Fruit fly (Drosophila melanogaster) whole organism, embryonic: ENCODE results near the gene kirre.

ENCODE experiments used
- Atf3 ChIP-seq: fragments of 200-800 bp; sonication (Bioruptor generic); optimal IDR thresholded peaks from 3 replicates; lab custom pipeline; 2016; ENCODE audit warnings: missing biosample characterization, missing genetic modification characterization
- BtbVII ChIP-seq: fragments of 200-800 bp; sonication (Bioruptor generic); optimal IDR thresholded peaks from 3 replicates; lab custom pipeline; 2017; ENCODE audit warnings: missing biosample characterization, mild to moderate bottlenecking, missing genetic modification characterization
- CG10321 ChIP-seq: fragments of 200-800 bp; sonication (Bioruptor generic); IDR thresholded peaks from 2 replicates; pipeline ENCODE4 v1.3.6; 2022; ENCODE audit warnings: missing biosample characterization, missing genetic modification characterization
- CG10431 ChIP-seq: fragments of 200-800 bp; sonication (Bioruptor generic); optimal IDR thresholded peaks from 3 replicates; lab custom pipeline; 2018; ENCODE audit warnings: missing biosample characterization, mild to moderate bottlenecking, missing genetic modification characterization
- CG11456 ChIP-seq: fragments of 200-800 bp; sonication (Bioruptor generic); IDR thresholded peaks from 3 replicates; pipeline ENCODE4 v1.3.6; 2022; ENCODE audit warnings: missing biosample characterization, missing genetic modification characterization
- CG11504 ChIP-seq: fragments of 200-800 bp; sonication (Bioruptor generic); optimal IDR thresholded peaks from 3 replicates; lab custom pipeline; 2019; ENCODE audit warnings: missing biosample characterization, mild to moderate bottlenecking, missing genetic modification characterization, moderate library complexity
- CG13775 ChIP-seq: fragments of 200-800 bp; sonication (Bioruptor generic); optimal IDR thresholded peaks from 3 replicates; lab custom pipeline; 2017; ENCODE audit warnings: missing biosample characterization, mild to moderate bottlenecking, missing genetic modification characterization
- CG14014 ChIP-seq: fragments of 200-800 bp; sonication (Bioruptor generic); IDR thresholded peaks from 2 replicates; pipeline ENCODE4 v1.3.6; 2022; ENCODE audit warnings: missing biosample characterization, missing genetic modification characterization
- CG17361 ChIP-seq: fragments of 200-800 bp; sonication (Bioruptor generic); IDR thresholded peaks from 3 replicates; pipeline ENCODE4 v1.3.6; 2022; ENCODE audit warnings: missing biosample characterization, missing genetic modification characterization
- CG32532 ChIP-seq: fragments of 200-800 bp; sonication (Bioruptor generic); IDR thresholded peaks from 2 replicates; pipeline ENCODE4 v1.3.6; 2022; ENCODE audit warnings: missing biosample characterization, missing genetic modification characterization
- CG33557 ChIP-seq: fragments of 200-800 bp; sonication (Bioruptor generic); optimal IDR thresholded peaks from 2 replicates; lab custom pipeline; 2019; ENCODE audit warnings: missing biosample characterization, mild to moderate bottlenecking, missing genetic modification characterization, moderate library complexity
- CG5245 ChIP-seq: fragments of 200-800 bp; sonication (Bioruptor generic); optimal IDR thresholded peaks from 3 replicates; lab custom pipeline; 2016; ENCODE audit warnings: missing biosample characterization, missing genetic modification characterization
- CG6272 ChIP-seq: fragments of 200-800 bp; sonication (Bioruptor generic); IDR thresholded peaks from 2 replicates; pipeline ENCODE4 v1.3.6; 2022; ENCODE audit warnings: missing biosample characterization, missing genetic modification characterization
- CG6689 ChIP-seq: fragments of 200-800 bp; sonication (Bioruptor generic); IDR thresholded peaks from 2 replicates; pipeline ENCODE4 v1.3.6; 2022; ENCODE audit warnings: missing biosample characterization, missing genetic modification characterization
- CG6813 ChIP-seq: fragments of 200-800 bp; sonication (Bioruptor generic); optimal IDR thresholded peaks from 2 replicates; lab custom pipeline; 2017; ENCODE audit warnings: missing biosample characterization, missing genetic modification characterization, mild to moderate bottlenecking, moderate library complexity, missing genetic modification reagents
- CG7786 ChIP-seq: fragments of 200-800 bp; sonication (Bioruptor generic); optimal IDR thresholded peaks from 2 replicates; lab custom pipeline; 2016; ENCODE audit warnings: missing biosample characterization, missing genetic modification characterization
- CG9797 ChIP-seq: fragments of 200-800 bp; sonication (Bioruptor generic); optimal IDR thresholded peaks from 3 replicates; lab custom pipeline; 2018; ENCODE audit warnings: missing biosample characterization, mild to moderate bottlenecking, missing genetic modification characterization
- Chrac-16 ChIP-seq: fragments of 200-800 bp; sonication (Bioruptor generic); optimal IDR thresholded peaks from 3 replicates; lab custom pipeline; 2016; ENCODE audit warnings: missing biosample characterization, missing genetic modification characterization
- CkIIα-i1 ChIP-seq: fragments of 200-800 bp; sonication (Bioruptor generic); IDR thresholded peaks from 2 replicates; pipeline ENCODE4 v1.3.6; 2022; ENCODE audit warnings: missing biosample characterization, missing genetic modification characterization
- Dek ChIP-seq: fragments of 200-800 bp; sonication (Bioruptor generic); optimal IDR thresholded peaks from 3 replicates; lab custom pipeline; 2019; ENCODE audit warnings: missing biosample characterization, mild to moderate bottlenecking, missing genetic modification characterization, moderate library complexity
- Drgx ChIP-seq: fragments of 200-800 bp; sonication (Bioruptor generic); IDR thresholded peaks from 2 replicates; pipeline ENCODE4 v1.3.6; 2022; ENCODE audit warnings: missing biosample characterization, missing genetic modification characterization
- Hmr ChIP-seq: fragments of 200-800 bp; sonication (Bioruptor generic); optimal IDR thresholded peaks from 3 replicates; lab custom pipeline; 2017; ENCODE audit warnings: mild to moderate bottlenecking, missing biosample characterization, missing genetic modification reagents, missing genetic modification characterization
- Jarid2 ChIP-seq: fragments of 200-800 bp; sonication (Bioruptor generic); optimal IDR thresholded peaks from 3 replicates; lab custom pipeline; 2017; ENCODE audit warnings: mild to moderate bottlenecking, missing biosample characterization, missing genetic modification reagents, missing genetic modification characterization
- Kr ChIP-seq: fragments of 200-800 bp; sonication (Bioruptor generic); optimal IDR thresholded peaks from 2 replicates; lab custom pipeline; 2017; ENCODE audit warnings: missing biosample characterization, mild to moderate bottlenecking, missing genetic modification characterization
- MTF-1 ChIP-seq: fragments of 200-800 bp; sonication (Bioruptor generic); optimal IDR thresholded peaks from 2 replicates; lab custom pipeline; 2018; ENCODE audit warnings: missing biosample characterization, mild to moderate bottlenecking, missing genetic modification characterization, borderline replicate concordance
- Med ChIP-seq: fragments of 200-800 bp; sonication (Bioruptor generic); peaks from one replicate; lab custom pipeline; 2016; ENCODE audit warnings: missing biosample characterization, missing genetic modification characterization, mild to moderate bottlenecking, inconsistent platforms, moderate library complexity
- Neu2 ChIP-seq: fragments of 200-800 bp; sonication (Bioruptor generic); optimal IDR thresholded peaks from 3 replicates; lab custom pipeline; 2016; ENCODE audit warnings: missing biosample characterization, missing genetic modification characterization, borderline replicate concordance
- NfI ChIP-seq: fragments of 200-800 bp; sonication (Bioruptor generic); optimal IDR thresholded peaks from 3 replicates; lab custom pipeline; 2018; ENCODE audit warnings: missing biosample characterization, mild to moderate bottlenecking, missing genetic modification characterization, moderate library complexity
- Optix ChIP-seq: fragments of 200-800 bp; sonication (Bioruptor generic); IDR thresholded peaks from 3 replicates; pipeline ENCODE4 v1.3.6; 2022; ENCODE audit warnings: missing biosample characterization, missing genetic modification characterization
- Vsx1 ChIP-seq: fragments of 200-800 bp; sonication (Bioruptor generic); optimal IDR thresholded peaks from 2 replicates; lab custom pipeline; 2017; ENCODE audit warnings: missing biosample characterization, mild to moderate bottlenecking, missing genetic modification characterization, missing genetic modification reagents
- Xbp1 ChIP-seq: fragments of 200-800 bp; sonication (Bioruptor generic); optimal IDR thresholded peaks from 3 replicates; lab custom pipeline; 2016; ENCODE audit warnings: missing biosample characterization, mild to moderate bottlenecking, missing genetic modification characterization
- ap ChIP-seq: fragments of 200-800 bp; sonication (Bioruptor generic); IDR thresholded peaks from 2 replicates; pipeline ENCODE4 v1.3.6; 2022; ENCODE audit warnings: missing biosample characterization, missing genetic modification characterization
- ash1 ChIP-seq: fragments of 200-800 bp; sonication (Bioruptor generic); optimal IDR thresholded peaks from 2 replicates; lab custom pipeline; 2018; ENCODE audit warnings: missing biosample characterization, mild to moderate bottlenecking, missing genetic modification characterization
- bbx ChIP-seq: fragments of 200-800 bp; sonication (Bioruptor generic); IDR thresholded peaks from 2 replicates; pipeline ENCODE4 v1.3.6; 2022; ENCODE audit warnings: missing biosample characterization, missing genetic modification characterization; ENCODE audit not compliant: partially characterized antibody
- bcd ChIP-seq: fragments of 200-800 bp; sonication (Bioruptor generic); optimal IDR thresholded peaks from 2 replicates; lab custom pipeline; 2017; ENCODE audit warnings: missing biosample characterization, mild to moderate bottlenecking, missing genetic modification characterization
- bowl ChIP-seq: fragments of 200-800 bp; sonication (Bioruptor generic); IDR thresholded peaks from 2 replicates; pipeline ENCODE4 v1.3.6; 2022; ENCODE audit warnings: missing biosample characterization, missing genetic modification characterization
- cato ChIP-seq: fragments of 200-800 bp; sonication (Bioruptor generic); optimal IDR thresholded peaks from 2 replicates; lab custom pipeline; 2016; ENCODE audit warnings: missing biosample characterization, missing genetic modification characterization, borderline replicate concordance
- cg ChIP-seq: fragments of 200-800 bp; sonication (Bioruptor generic); optimal IDR thresholded peaks from 3 replicates; lab custom pipeline; 2019; ENCODE audit warnings: missing biosample characterization, mild to moderate bottlenecking, missing genetic modification characterization, moderate library complexity
- chif ChIP-seq, 2 experiments: fragments of 200-800 bp; sonication (Bioruptor generic); optimal IDR thresholded peaks; 3 replicates each; lab custom pipeline; 2016; ENCODE audit warnings: missing biosample characterization in 2 of 2, missing genetic modification characterization in 2 of 2
- esg ChIP-seq: fragments of 200-800 bp; sonication (Bioruptor generic); conservative IDR thresholded peaks from 2 replicates; pipeline ENCODE4 v1.3.6; 2022; ENCODE audit warnings: missing biosample characterization, missing genetic modification characterization
- eve ChIP-seq, 2 experiments: fragments of >200 bp; optimal IDR thresholded peaks; 2 replicates each; lab custom pipeline; 2017; ENCODE audit warnings: missing biosample characterization in 2 of 2, missing genetic modification characterization in 2 of 2
- gfzf ChIP-seq: fragments of 200-800 bp; sonication (Bioruptor generic); optimal IDR thresholded peaks from 2 replicates; lab custom pipeline; 2016; ENCODE audit warnings: missing biosample characterization, mild to moderate bottlenecking, missing genetic modification characterization, moderate library complexity
- gt ChIP-seq: fragments of 200-800 bp; sonication (Bioruptor generic); IDR thresholded peaks from 2 replicates; pipeline ENCODE4 v1.3.6; 2022; ENCODE audit warnings: missing biosample characterization, missing genetic modification characterization
- hbn ChIP-seq: fragments of 200-800 bp; sonication (Bioruptor generic); IDR thresholded peaks from 2 replicates; pipeline ENCODE4 v1.3.6; 2022; ENCODE audit warnings: missing biosample characterization, missing genetic modification characterization; ENCODE audit not compliant: partially characterized antibody
- klu ChIP-seq: fragments of 200-800 bp; sonication (Bioruptor generic); IDR thresholded peaks from 2 replicates; pipeline ENCODE4 v1.3.6; 2022; ENCODE audit warnings: missing biosample characterization, missing genetic modification characterization
- mld ChIP-seq: fragments of 200-800 bp; sonication (Bioruptor generic); IDR thresholded peaks from 3 replicates; pipeline ENCODE4 v1.3.6; 2022; ENCODE audit warnings: missing biosample characterization, missing genetic modification characterization; ENCODE audit not compliant: partially characterized antibody
- ro ChIP-seq: fragments of 200-800 bp; sonication (Bioruptor generic); IDR thresholded peaks from 2 replicates; pipeline ENCODE4 v1.3.6; 2022; ENCODE audit warnings: missing biosample characterization, missing genetic modification characterization
- vfl ChIP-seq: fragments of 200-800 bp; sonication (Bioruptor generic); optimal IDR thresholded peaks from 2 replicates; lab custom pipeline; 2016; ENCODE audit warnings: missing biosample characterization, missing genetic modification characterization
- zf30C ChIP-seq: fragments of 200-800 bp; sonication (Bioruptor generic); optimal IDR thresholded peaks from 3 replicates; lab custom pipeline; 2018; ENCODE audit warnings: missing biosample characterization, mild to moderate bottlenecking, missing genetic modification characterization
- zfh2 ChIP-seq: fragments of 200-800 bp; sonication (Bioruptor generic); optimal IDR thresholded peaks from 2 replicates; lab custom pipeline; 2016; ENCODE audit warnings: missing biosample characterization, missing genetic modification characterization

kirre gene

DNA sequence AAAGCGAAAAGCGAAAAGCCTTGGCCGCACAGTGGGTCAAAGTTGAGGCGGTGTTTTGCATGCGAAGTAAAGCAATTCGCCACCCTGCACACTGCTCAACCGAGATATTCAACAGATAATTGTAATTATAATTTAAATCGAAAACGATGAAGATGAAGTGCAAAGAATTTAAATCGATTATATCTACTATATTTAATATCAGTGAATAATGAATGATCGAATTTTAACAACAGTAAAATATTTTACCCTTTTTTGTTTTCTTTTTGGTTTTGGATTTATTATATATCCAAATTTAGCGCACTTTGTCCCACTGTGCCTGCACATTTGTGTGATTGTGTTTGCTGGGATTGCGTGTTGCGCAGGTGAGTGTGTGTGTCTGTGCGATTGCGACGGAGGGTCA, 47.1 kb downstream of the kirre start (continued):
- TF ChIP-seq CG11504 (peak; percentile 93), Jarid2 (GFP tag; lab: Kevin White, UChicago) (peak; percentile 55), CG13775 (GFP tag; lab: Kevin White, UChicago) (peak; percentile 76), hbn (GFP tag; lab: Robert Waterston, UW) (no peak), ash1 (GFP tag; lab: Kevin White, UChicago) (no peak), gfzf (GFP tag; lab: Kevin White, UChicago) (no peak), CG9797 (peak; percentile 2), CG7786 (peak; percentile 53), Optix (peak; percentile 80), mld (GFP tag; lab: Robert Waterston, UW) (no peak), cg (GFP tag; lab: Kevin White, UChicago) (peak; percentile 46), Atf3 (peak; percentile 28), CG5245 (GFP tag; lab: Kevin White, UChicago) (peak; percentile 76), ap (GFP tag; lab: Robert Waterston, UW) (peak; percentile 59), Dek (peak; percentile 74), zfh2 (GFP tag; lab: Kevin White, UChicago) (peak; percentile 71), CG6689 (GFP tag; lab: Robert Waterston, UW) (peak; percentile 90), bbx (GFP tag; lab: Robert Waterston, UW) (no peak), CG6272 (0 out of 2 replicates have a peak, but pooled peaks have one; percentile 18), vfl (GFP tag; lab: Kevin White, UChicago) (peak; percentile 32), cato (GFP tag; lab: Kevin White, UChicago) (peak; percentile 65), Drgx (GFP tag; lab: Robert Waterston, UW) (peak; percentile 86), CG14014 (GFP tag; lab: Robert Waterston, UW) (peak; percentile 85), CG11456 (GFP tag; lab: Robert Waterston, UW) (peak; percentile 70; the same call in 1 of the 3 replicates), CG10321 (GFP tag; lab: Robert Waterston, UW) (peak; percentile 49; the same call in 1 of the 2 replicates), CG17361 (peak; percentile 89), CG10431 (GFP tag; lab: Kevin White, UChicago) (no peak), Vsx1 (peak; percentile 81), CkIIα-i1 (GFP tag; lab: Robert Waterston, UW) (no peak), CG6813 (GFP tag; lab: Kevin White, UChicago) (peak; percentile 81), Med (GFP tag; lab: Kevin White, UChicago) (peak; percentile 95), zf30C (GFP tag; lab: Kevin White, UChicago) (no peak), Kr (GFP tag; lab: Kevin White, UChicago) (no peak), Xbp1 (GFP tag; lab: Kevin White, UChicago) (peak; percentile 76), MTF-1 (GFP tag; lab: Kevin White, UChicago) (peak; percentile 43), Hmr (GFP tag; lab: Kevin White, UChicago) (peak; percentile 86), CG33557 (peak; percentile 9), bcd (GFP tag; lab: Kevin White, UChicago) (peak; percentile 86), chif (GFP tag; optimal IDR thresholded peaks at IDR 0.05; lab: Kevin White, UChicago) (peak; percentile 33 to 68), esg (GFP tag; lab: Robert Waterston, UW) (peak; percentile 87), klu (GFP tag; lab: Robert Waterston, UW) (peak; percentile 65; the same call in 1 of the 2 replicates), CG32532 (GFP tag; lab: Robert Waterston, UW) (peak; percentile 79), eve (GFP tag; optimal IDR thresholded peaks at IDR 0.05; lab: Kevin White, UChicago) (peak in 1 of 2 experiments; percentile 90), Chrac-16 (GFP tag; lab: Kevin White, UChicago) (peak; percentile 57), Neu2 (GFP tag; lab: Kevin White, UChicago) (no peak), NfI (GFP tag; lab: Kevin White, UChicago) (peak; percentile 83), ro (GFP tag; lab: Robert Waterston, UW) (no peak), bowl (GFP tag; lab: Robert Waterston, UW) (peak; percentile 69; the same call in 1 of the 2 replicates), gt (GFP tag; lab: Robert Waterston, UW) (0 out of 2 replicates have a peak, but pooled peaks have one; percentile 11), BtbVII (GFP tag; lab: Kevin White, UChicago) (peak; percentile 86)
